Fruit fly (Drosophila melanogaster) whole organism, pupa: ENCODE data around the gene CG46441.

Experiments used
- CG10348 ChIP-seq: fragments of 200-800 bp; sonication (Bioruptor generic); IDR thresholded peaks from 2 replicates; pipeline ENCODE4 v1.3.6; 2022; ENCODE audit warnings: missing biosample characterization, missing genetic modification characterization
- CG12605 ChIP-seq: fragments of 200-800 bp; sonication (Bioruptor generic); IDR thresholded peaks from 2 replicates; pipeline ENCODE4 v1.3.6; 2022; ENCODE audit warnings: missing biosample characterization, missing genetic modification characterization
- CG13204 ChIP-seq: fragments of 200-800 bp; sonication (Bioruptor generic); optimal IDR thresholded peaks from 2 replicates; lab custom pipeline; 2018; ENCODE audit warnings: missing biosample characterization, mild to moderate bottlenecking, missing genetic modification characterization, moderate library complexity
- CG14655 ChIP-seq: fragments of 200-800 bp; sonication (Bioruptor generic); optimal IDR thresholded peaks from 3 replicates; lab custom pipeline; 2017; ENCODE audit warnings: mild to moderate bottlenecking, missing biosample characterization, missing genetic modification reagents, missing genetic modification characterization
- CG15710 ChIP-seq: fragments of 200-800 bp; sonication (Bioruptor generic); optimal IDR thresholded peaks from 2 replicates; lab custom pipeline; 2018; ENCODE audit warnings: missing biosample characterization, mild to moderate bottlenecking, missing genetic modification characterization, moderate library complexity
- CG17806 ChIP-seq: fragments of 200-800 bp; sonication (Bioruptor generic); optimal IDR thresholded peaks from 2 replicates; lab custom pipeline; 2018; ENCODE audit warnings: missing biosample characterization, mild to moderate bottlenecking, missing genetic modification characterization, moderate library complexity
- CG32121 ChIP-seq: fragments of 200-800 bp; sonication (Bioruptor generic); IDR thresholded peaks from 2 replicates; pipeline ENCODE4 v1.3.6; 2022; ENCODE audit warnings: missing biosample characterization, missing genetic modification characterization
- CG34367 ChIP-seq: fragments of 200-800 bp; sonication (Bioruptor generic); optimal IDR thresholded peaks from 2 replicates; lab custom pipeline; 2018; ENCODE audit warnings: missing biosample characterization, mild to moderate bottlenecking, missing genetic modification characterization
- CG4496 ChIP-seq: fragments of 200-800 bp; sonication (Bioruptor generic); IDR thresholded peaks from 3 replicates; pipeline ENCODE4 v1.3.6; 2022; ENCODE audit warnings: missing biosample characterization, missing genetic modification characterization
- CG8159 ChIP-seq: fragments of 200-800 bp; sonication (Bioruptor generic); optimal IDR thresholded peaks from 3 replicates; lab custom pipeline; 2018; ENCODE audit warnings: missing biosample characterization, mild to moderate bottlenecking, missing genetic modification characterization, moderate library complexity
- CG8301 ChIP-seq: fragments of 200-800 bp; sonication (Bioruptor generic); optimal IDR thresholded peaks from 2 replicates; lab custom pipeline; 2018; ENCODE audit warnings: missing biosample characterization, mild to moderate bottlenecking, missing genetic modification characterization
- CG9948 ChIP-seq: fragments of 200-800 bp; sonication (Bioruptor generic); optimal IDR thresholded peaks from 2 replicates; lab custom pipeline; 2018; ENCODE audit warnings: missing biosample characterization, mild to moderate bottlenecking, missing genetic modification characterization, moderate library complexity
- D1 ChIP-seq: fragments of 200-800 bp; sonication (Bioruptor generic); optimal IDR thresholded peaks from 2 replicates; lab custom pipeline; 2018; ENCODE audit warnings: missing biosample characterization, mild to moderate bottlenecking, missing genetic modification characterization, moderate library complexity
- EcR ChIP-seq: fragments of 200-800 bp; sonication (Bioruptor generic); optimal IDR thresholded peaks from 3 replicates; lab custom pipeline; 2019; ENCODE audit warnings: missing biosample characterization, missing genetic modification characterization, mild to moderate bottlenecking, moderate library complexity, missing genetic modification reagents
- Ets98B ChIP-seq: fragments of 200-800 bp; sonication (Bioruptor generic); IDR thresholded peaks from 2 replicates; pipeline ENCODE4 v1.3.6; 2022; ENCODE audit warnings: missing biosample characterization, missing genetic modification characterization
- Pif1A ChIP-seq: fragments of 200-800 bp; sonication (Bioruptor generic); optimal IDR thresholded peaks from 3 replicates; lab custom pipeline; 2016; ENCODE audit warnings: missing biosample characterization, missing genetic modification characterization
- Pif1B ChIP-seq: fragments of 200-800 bp; sonication (Bioruptor generic); optimal IDR thresholded peaks from 3 replicates; lab custom pipeline; 2016; ENCODE audit warnings: missing biosample characterization, missing genetic modification characterization
- Snoo ChIP-seq: fragments of 200-800 bp; sonication (Bioruptor generic); optimal IDR thresholded peaks from 3 replicates; lab custom pipeline; 2017; ENCODE audit warnings: missing biosample characterization, mild to moderate bottlenecking, missing genetic modification characterization, inconsistent platforms
- fd96Ca ChIP-seq: fragments of 200-800 bp; sonication (Bioruptor generic); IDR thresholded peaks from 3 replicates; pipeline ENCODE4 v1.3.6; 2022; ENCODE audit warnings: missing biosample characterization, missing genetic modification characterization
- gl ChIP-seq: fragments of 200-800 bp; sonication (Bioruptor generic); optimal IDR thresholded peaks from 2 replicates; lab custom pipeline; 2018; ENCODE audit warnings: missing biosample characterization, mild to moderate bottlenecking, missing genetic modification characterization
- rn ChIP-seq: fragments of 200-800 bp; sonication (Bioruptor generic); IDR thresholded peaks from 2 replicates; pipeline ENCODE4 v1.3.6; 2022; ENCODE audit warnings: missing biosample characterization, missing genetic modification characterization

The CG46441 gene

DNA sequence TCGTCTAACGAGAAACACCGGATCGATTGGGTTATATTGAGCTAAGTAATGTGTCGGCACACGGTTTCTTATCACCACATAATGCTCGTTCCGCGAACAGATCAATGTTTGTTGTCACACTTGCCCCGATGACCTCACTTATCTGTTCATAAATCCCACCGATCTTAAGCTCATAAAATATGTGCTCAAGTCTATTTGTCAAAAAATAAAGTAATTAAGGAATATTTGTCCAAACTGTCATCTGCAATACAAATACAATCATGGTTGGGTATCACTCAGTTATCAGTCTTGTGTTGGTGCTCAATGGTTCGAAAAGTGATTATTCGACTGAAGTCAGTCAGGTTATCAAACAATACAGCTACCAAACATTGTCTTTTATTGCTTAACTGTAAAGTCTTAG is 46.4 kb upstream of the CG46441 start:
- TF ChIP-seq CG34367 (tag; lab: Kevin White, UChicago) (no peak), CG4496 (GFP tag; lab: Robert Waterston, UW) (no peak), CG12605 (GFP tag; lab: Robert Waterston, UW) (no peak), CG32121 (no peak), CG8159 (no peak), Pif1B (no peak), CG14655 (GFP tag; lab: Kevin White, UChicago) (no peak), Snoo (tag; lab: Kevin White, UChicago) (no peak)

DNA sequence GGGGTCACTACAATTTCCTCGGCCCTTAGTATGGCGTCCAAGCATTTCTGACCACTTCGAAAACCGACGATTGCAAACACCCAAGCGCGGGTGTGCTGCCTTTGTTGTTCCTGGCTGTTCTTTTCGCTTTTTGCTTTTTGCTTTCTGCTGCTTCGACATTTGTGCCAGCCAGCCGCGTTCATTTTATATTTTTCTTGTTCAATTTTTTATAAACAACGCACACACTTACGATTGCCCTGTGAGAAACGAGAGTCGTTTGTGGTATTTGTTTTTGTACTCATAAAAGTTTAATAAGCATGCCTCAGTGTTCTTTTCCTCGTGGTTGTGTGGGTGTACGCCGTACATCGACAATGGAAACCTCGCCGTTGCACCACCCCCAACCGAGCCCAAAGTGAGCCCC is 45.9 kb upstream of the CG46441 start:
- TF ChIP-seq gl (tag; lab: Kevin White, UChicago) = peak; percentile 70
- TF ChIP-seq fd96Ca (GFP tag; lab: Robert Waterston, UW) = 0 out of 3 replicates have a peak, but pooled peaks have one; percentile 48
- TF ChIP-seq CG8301 (tag; lab: Kevin White, UChicago) = no peak
- TF ChIP-seq EcR = peak; percentile 17
- TF ChIP-seq CG32121 = no peak
- peak; percentile 62 for TF ChIP-seq CG13204
- peak; percentile 42 for TF ChIP-seq CG15710 (tag; lab: Kevin White, UChicago)
- TF ChIP-seq CG8159 = no peak
- no peak for TF ChIP-seq CG14655 (GFP tag; lab: Kevin White, UChicago)
- no peak for TF ChIP-seq Ets98B (GFP tag; lab: Robert Waterston, UW)
- TF ChIP-seq CG12605 (GFP tag; lab: Robert Waterston, UW) = peak; percentile 42; the same call in 1 of the 2 replicates
- TF ChIP-seq CG4496 (GFP tag; lab: Robert Waterston, UW) = peak; percentile 66
- no peak for TF ChIP-seq rn (GFP tag; lab: Robert Waterston, UW)
- TF ChIP-seq, all 21 proteins: peak for 7

DNA sequence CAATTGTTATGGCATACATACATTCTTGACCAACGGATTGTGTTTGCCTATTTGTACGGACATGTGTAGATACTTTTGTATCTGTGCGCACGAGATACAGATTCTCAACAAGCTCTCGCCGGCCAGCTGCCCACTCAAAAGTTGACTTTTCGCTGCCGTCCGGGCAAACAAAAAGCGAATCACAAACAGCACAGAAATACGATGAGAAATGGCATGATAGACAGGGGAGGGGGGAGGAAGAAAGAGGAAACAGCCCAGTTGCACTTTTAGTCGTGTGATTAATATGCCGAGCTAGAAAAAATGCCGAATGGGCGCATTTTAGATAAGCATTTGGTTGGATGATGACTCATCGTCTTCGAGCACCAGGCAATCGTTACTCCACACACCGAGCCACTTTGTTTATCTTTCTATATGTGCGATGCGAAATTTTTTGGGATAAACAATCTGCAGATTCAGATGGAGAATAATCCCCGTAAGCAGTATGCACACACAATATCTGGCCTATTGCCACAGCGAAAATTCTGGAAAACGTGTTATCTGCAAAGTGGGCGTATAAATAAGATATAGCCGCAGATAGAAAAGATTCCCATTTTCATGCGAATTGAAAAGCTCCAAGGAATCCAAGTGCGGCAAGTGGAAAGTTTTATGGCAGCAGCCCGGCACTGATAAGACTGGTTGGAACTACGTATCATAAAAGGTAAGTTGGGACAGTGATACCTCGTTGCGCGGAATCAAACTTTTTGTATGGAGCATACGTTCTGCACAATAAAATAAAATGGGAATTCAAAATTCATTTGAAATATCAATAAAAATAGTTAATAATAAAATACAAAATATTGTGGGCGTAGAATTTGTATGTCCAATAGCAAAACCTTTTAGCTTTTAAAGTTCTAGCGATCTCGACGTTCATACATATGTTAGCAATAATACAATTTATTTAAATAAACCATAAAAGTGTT is 45.1 kb upstream of the CG46441 start:
- TF ChIP-seq CG14655 (GFP tag; lab: Kevin White, UChicago) (peak; percentile 18), EcR (no peak), Ets98B (GFP tag; lab: Robert Waterston, UW) (no peak; the same call in 1 of the 2 replicates), Pif1A (GFP tag; lab: Kevin White, UChicago) (peak; percentile 17), CG34367 (tag; lab: Kevin White, UChicago) (no peak), fd96Ca (GFP tag; lab: Robert Waterston, UW) (0 out of 3 replicates have a peak, but pooled peaks have one; percentile 20), CG4496 (GFP tag; lab: Robert Waterston, UW) (0 out of 3 replicates have a peak, but pooled peaks have one; percentile 6)

DNA sequence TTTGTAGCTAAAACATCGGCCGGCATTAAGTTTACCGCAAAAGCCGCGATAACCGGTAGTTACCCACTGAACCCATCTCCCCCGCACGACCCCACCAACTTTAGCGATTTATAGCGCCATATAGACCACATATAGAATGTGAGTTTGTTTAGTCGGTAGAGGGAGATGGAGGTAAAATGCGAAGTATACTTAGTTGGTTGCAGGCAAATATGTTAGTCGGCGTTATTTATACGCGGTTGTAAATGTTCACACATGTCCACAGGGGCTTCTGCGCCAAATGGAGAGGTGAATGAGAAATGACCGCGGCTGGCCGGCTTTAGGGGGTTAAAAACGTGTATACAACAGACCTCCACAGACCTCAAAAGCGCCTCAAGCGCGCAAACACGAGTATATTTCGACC is 43.9 kb upstream of the CG46441 start:
- TF ChIP-seq CG12605 (GFP tag; lab: Robert Waterston, UW) = 0 out of 2 replicates have a peak, but pooled peaks have one; percentile 28
- peak; percentile 26; the same call in 1 of the 2 replicates for TF ChIP-seq CG32121
- 0 out of 3 replicates have a peak, but pooled peaks have one; percentile 40 for TF ChIP-seq CG4496 (GFP tag; lab: Robert Waterston, UW)
- TF ChIP-seq CG14655 (GFP tag; lab: Kevin White, UChicago) = no peak
- peak; percentile 45; the same call in 1 of the 2 replicates for TF ChIP-seq Ets98B (GFP tag; lab: Robert Waterston, UW)
- no peak for TF ChIP-seq CG9948 (tag; lab: Kevin White, UChicago)
- TF ChIP-seq fd96Ca (GFP tag; lab: Robert Waterston, UW) = peak; percentile 23; the same call in 1 of the 3 replicates

DNA sequence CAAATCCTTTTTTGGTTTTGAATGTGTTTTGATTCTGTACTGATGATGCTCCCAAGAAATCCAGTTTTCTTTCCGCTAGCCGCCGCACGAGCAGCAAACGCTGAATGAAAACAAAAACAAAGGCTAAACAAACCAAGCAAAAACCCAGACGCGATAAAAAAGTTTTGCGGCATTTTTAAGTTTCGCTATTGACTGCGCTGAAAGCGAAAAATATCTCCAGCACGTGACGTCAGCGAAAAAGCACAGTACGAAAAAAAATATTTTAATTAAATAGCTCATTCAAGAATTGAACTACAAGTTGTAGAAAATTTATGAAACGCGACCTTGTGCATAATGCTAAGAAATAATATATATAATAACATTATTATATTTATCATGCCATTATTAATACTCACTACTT is 43.1 kb upstream of the CG46441 start:
- TF ChIP-seq CG4496 (GFP tag; lab: Robert Waterston, UW) (no peak), CG15710 (tag; lab: Kevin White, UChicago) (no peak), CG12605 (GFP tag; lab: Robert Waterston, UW) (no peak), CG14655 (GFP tag; lab: Kevin White, UChicago) (no peak), CG8159 (no peak), rn (GFP tag; lab: Robert Waterston, UW) (no peak), Snoo (tag; lab: Kevin White, UChicago) (no peak), CG17806 (no peak), CG10348 (no peak), CG34367 (tag; lab: Kevin White, UChicago) (no peak), Pif1B (no peak), gl (tag; lab: Kevin White, UChicago) (no peak), Pif1A (GFP tag; lab: Kevin White, UChicago) (no peak), CG9948 (tag; lab: Kevin White, UChicago) (no peak)
- TF ChIP-seq, all 21 proteins: peak for 0

DNA sequence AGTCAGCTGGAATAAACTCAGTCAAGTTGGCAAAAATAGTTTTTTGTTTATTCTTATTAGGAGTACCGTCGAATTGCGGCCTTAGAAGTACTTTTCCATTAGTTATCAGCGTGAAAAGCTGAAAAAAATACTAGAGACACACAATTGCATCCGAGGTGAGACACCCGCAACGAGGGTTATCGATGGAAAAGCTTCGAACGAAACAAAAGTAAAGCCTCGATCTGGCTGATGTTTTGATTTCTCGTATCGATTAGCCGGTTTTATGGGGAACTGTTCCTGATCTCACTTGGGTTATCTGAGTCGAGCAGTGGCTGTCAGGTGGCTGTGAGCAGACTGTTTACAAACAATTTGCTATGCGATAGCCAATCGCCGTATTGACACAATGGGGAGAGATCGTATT is 41.9 kb upstream of the CG46441 start:
- TF ChIP-seq CG12605 (GFP tag; lab: Robert Waterston, UW) (no peak), fd96Ca (GFP tag; lab: Robert Waterston, UW) (no peak), Ets98B (GFP tag; lab: Robert Waterston, UW) (no peak), CG34367 (tag; lab: Kevin White, UChicago) (no peak), D1 (no peak), Pif1A (GFP tag; lab: Kevin White, UChicago) (no peak)
